Fruit fly (Drosophila melanogaster) whole organism: ENCODE data around the gene CG33128.

Source experiments
- Dll ChIP-seq: fragments of >200 bp; optimal IDR thresholded peaks from 2 replicates; lab custom pipeline; 2017
- EcR ChIP-seq, 2 experiments: fragments of >200 bp; optimal IDR thresholded peaks; 2 replicates each; lab custom pipeline; 2017; ENCODE audit warnings: missing biosample characterization in 2 of 2, missing genetic modification characterization in 2 of 2, missing genetic modification reagents in 2 of 2
- pan ChIP-seq: fragments of >200 bp; optimal IDR thresholded peaks from 2 replicates; lab custom pipeline; 2017
- psq ChIP-seq: fragments of >200 bp; optimal IDR thresholded peaks from 2 replicates; lab custom pipeline; 2017
- usp ChIP-seq: fragments of >200 bp; optimal IDR thresholded peaks from 2 replicates; lab custom pipeline; 2017; ENCODE audit warnings: missing biosample characterization, missing genetic modification characterization, mixed read lengths

- no peak for TF ChIP-seq psq (lab: Kevin White, UChicago)
- no peak for TF ChIP-seq usp (GFP tag; lab: Kevin White, UChicago)
- TF ChIP-seq Dll = no peak
- TF ChIP-seq pan (lab: Kevin White, UChicago) = no peak
- no peak for TF ChIP-seq EcR (GFP tag; optimal IDR thresholded peaks at IDR 0.05; lab: Kevin White, UChicago)
These were observed 16.9 kb upstream of the CG33128 start for dm6 chr2L:1476872-1477503.
